Worm (Caenorhabditis elegans): ENCODE results near the gene Y71H2AM.12.

DNA sequence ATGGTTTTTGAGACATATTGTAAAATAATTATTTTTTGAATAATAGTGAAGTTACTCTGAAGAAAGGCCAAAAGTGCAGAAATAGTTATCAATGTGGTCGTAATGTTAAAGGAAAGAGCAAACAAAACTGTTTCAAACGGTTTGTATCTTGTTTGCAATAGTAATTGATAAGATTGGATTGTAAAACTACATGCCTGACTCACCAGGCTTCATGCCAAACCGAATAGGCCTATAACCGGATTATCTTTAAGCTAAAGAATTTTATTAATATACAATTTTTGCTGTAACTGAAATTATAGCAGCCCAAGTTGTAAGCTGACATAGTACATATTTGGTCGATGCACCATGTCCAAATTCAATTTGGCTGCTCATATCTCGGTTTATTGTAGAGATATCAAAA lies 12.7 kb upstream of the Y71H2AM.12 start, which contains the start of gene Y71H2AM.14:
- TF ChIP-seq egl-44 (GFP tag; IDR thresholded peaks at IDR 0.05) (no peak), ama-1 (optimal IDR thresholded peaks at IDR 0.05) (no peak), ama-1 (GFP tag; optimal IDR thresholded peaks at IDR 0.05) (no peak), unc-62 (GFP tag; optimal IDR thresholded peaks at IDR 0.05) (no peak), madf-8 (GFP tag; conservative IDR thresholded peaks at IDR 0.05) (no peak), hrde-1 (tag; optimal IDR thresholded peaks at IDR 0.05; ENCODE audit: borderline replicate concordance) (no peak)

All from whole organism, young adult.